Worm (Caenorhabditis elegans) whole organism, L4 larva: Measurements from ENCODE around the gene srbc-79.

Experiments
- F26F4.8 ChIP-seq: fragments of 200-800 bp; sonication (Bioruptor generic); conservative IDR thresholded peaks from 2 replicates; pipeline ENCODE4 v1.3.6; 2022; ENCODE audit warnings: missing genetic modification characterization, missing compliant biosample characterization
- F37D6.2 ChIP-seq: sonication (generic microtip); optimal IDR thresholded peaks from 2 replicates; lab custom pipeline; 2016; ENCODE audit warnings: mild to moderate bottlenecking, missing genetic modification characterization, missing compliant biosample characterization
- F49E8.2 ChIP-seq: sonication (generic microtip); optimal IDR thresholded peaks from 2 replicates; lab custom pipeline; 2016; ENCODE audit warnings: missing compliant biosample characterization, mild to moderate bottlenecking, missing genetic modification characterization, borderline replicate concordance
- Y105C5A.15 ChIP-seq: fragments of 200-800 bp; sonication (Bioruptor generic); IDR thresholded peaks from 2 replicates; pipeline ENCODE4 v1.3.6; 2022; ENCODE audit warnings: missing genetic modification characterization, missing compliant biosample characterization
- aha-1 ChIP-seq: fragments of 150-350 bp; peaks from one replicate; lab custom pipeline; 2014; ENCODE audit warnings: missing biosample characterization, missing genetic modification characterization
- aly-2 ChIP-seq: sonication (generic microtip); optimal IDR thresholded peaks from 2 replicates; lab custom pipeline; 2018; ENCODE audit warnings: missing biosample characterization, missing genetic modification characterization
- arid-1 ChIP-seq: fragments of 200-800 bp; sonication (Bioruptor generic); conservative IDR thresholded peaks from 2 replicates; pipeline ENCODE4 v1.3.6; 2022; ENCODE audit warnings: missing genetic modification reagents, missing genetic modification characterization, missing compliant biosample characterization
- ceh-20 ChIP-seq: fragments of 200-800 bp; sonication (Bioruptor generic); IDR thresholded peaks from 2 replicates; pipeline ENCODE4 v1.3.6; 2022; ENCODE audit warnings: missing genetic modification reagents, missing genetic modification characterization, missing compliant biosample characterization
- ces-1 ChIP-seq: fragments of 150-350 bp; sonication (generic microtip); optimal IDR thresholded peaks from 4 replicates; lab custom pipeline; 2014; ENCODE audit warnings: missing biosample characterization, missing genetic modification reagents, missing genetic modification characterization
- cey-2 ChIP-seq: sonication (generic microtip); optimal IDR thresholded peaks from 3 replicates; lab custom pipeline; 2017; ENCODE audit warnings: missing genetic modification characterization, mild to moderate bottlenecking, missing compliant biosample characterization, antibody characterized with exemption, borderline replicate concordance; ENCODE audit not compliant: insufficient read depth
- daf-16 ChIP-seq, 3 experiments: sonication (generic microtip); optimal IDR thresholded peaks; 2 replicates each; lab custom pipeline; 2016 to 2017; ENCODE audit warnings: missing genetic modification characterization in 3 of 3, missing genetic modification reagents in 3 of 3, mild to moderate bottlenecking in 2 of 3, missing compliant biosample characterization in 2 of 3, missing biosample characterization in 1 of 3, moderate library complexity in 1 of 3
- daf-19 ChIP-seq: fragments of 200-800 bp; sonication (Bioruptor generic); conservative IDR thresholded peaks from 2 replicates; pipeline ENCODE4 v1.3.6; 2022; ENCODE audit warnings: missing genetic modification characterization, missing compliant biosample characterization
- dmd-6 ChIP-seq: fragments of 200-800 bp; sonication (Bioruptor generic); IDR thresholded peaks from 2 replicates; pipeline ENCODE4 v1.3.6; 2022; ENCODE audit warnings: missing genetic modification reagents, missing genetic modification characterization, missing compliant biosample characterization
- dmd-9 ChIP-seq: fragments of 200-800 bp; sonication (Bioruptor generic); IDR thresholded peaks from 2 replicates; pipeline ENCODE4 v1.3.6; 2022; ENCODE audit warnings: missing genetic modification reagents, missing genetic modification characterization, missing compliant biosample characterization
- dve-1 ChIP-seq: sonication (generic microtip); optimal IDR thresholded peaks from 2 replicates; lab custom pipeline; 2017; ENCODE audit warnings: antibody characterized with exemption, mild to moderate bottlenecking, missing genetic modification characterization, missing compliant biosample characterization; ENCODE audit not compliant: insufficient read depth
- fkh-10 ChIP-seq: fragments of 150-350 bp; optimal IDR thresholded peaks from 2 replicates; lab custom pipeline; 2014; ENCODE audit warnings: missing biosample characterization, missing genetic modification reagents, missing genetic modification characterization
- gei-8 ChIP-seq: fragments of 200-800 bp; sonication (Bioruptor generic); optimal IDR thresholded peaks from 2 replicates; lab custom pipeline; 2018; ENCODE audit warnings: mild to moderate bottlenecking, missing genetic modification characterization, missing compliant biosample characterization
- hif-1 ChIP-seq, 2 experiments: sonication (generic microtip); optimal IDR thresholded peaks; 2 replicates each; lab custom pipeline; 2016 to 2017; ENCODE audit warnings: missing compliant biosample characterization in 2 of 2, missing genetic modification characterization in 2 of 2, missing genetic modification reagents in 2 of 2, missing genotype in 2 of 2, mild to moderate bottlenecking in 1 of 2
- hlh-11 ChIP-seq: fragments of 200-800 bp; sonication (Bioruptor generic); optimal IDR thresholded peaks from 2 replicates; lab custom pipeline; 2018; ENCODE audit warnings: mild to moderate bottlenecking, missing genetic modification characterization, missing compliant biosample characterization
- hlh-30 ChIP-seq: sonication (generic microtip); optimal IDR thresholded peaks from 2 replicates; lab custom pipeline; 2017; ENCODE audit warnings: antibody characterized with exemption, mild to moderate bottlenecking, missing genetic modification characterization, missing compliant biosample characterization; ENCODE audit not compliant: insufficient read depth
- lim-7 ChIP-seq: fragments of 200-800 bp; sonication (Bioruptor generic); IDR thresholded peaks from 2 replicates; pipeline ENCODE4 v1.3.6; 2022; ENCODE audit warnings: missing genetic modification characterization, missing compliant biosample characterization
- lin-1 ChIP-seq: fragments of 200-800 bp; sonication (Bioruptor generic); IDR thresholded peaks from 2 replicates; pipeline ENCODE4 v1.3.6; 2022; ENCODE audit warnings: missing genetic modification reagents, missing genetic modification characterization, missing compliant biosample characterization
- lin-13 ChIP-seq: fragments of 150-350 bp; optimal IDR thresholded peaks from 2 replicates; lab custom pipeline; 2014; ENCODE audit warnings: missing biosample characterization, missing genetic modification reagents, missing genetic modification characterization
- lin-39 ChIP-seq: fragments of 150-350 bp; optimal IDR thresholded peaks from 2 replicates; lab custom pipeline; 2014; ENCODE audit warnings: missing biosample characterization, missing genetic modification reagents, missing genetic modification characterization
- madf-5 ChIP-seq, 2 experiments: fragments of 200-800 bp; sonication (Bioruptor generic); IDR thresholded peaks; 2 replicates each; pipeline ENCODE4 v1.3.6; 2022; ENCODE audit warnings: missing compliant biosample characterization in 2 of 2, missing genetic modification characterization in 2 of 2
- madf-9 ChIP-seq: fragments of 200-800 bp; sonication (Bioruptor generic); conservative IDR thresholded peaks from 2 replicates; pipeline ENCODE4 v1.3.6; 2022; ENCODE audit warnings: missing genetic modification reagents, missing genetic modification characterization, missing compliant biosample characterization
- mdl-1 ChIP-seq, 2 experiments: fragments of 150-350 bp in 1 of 2; sonication (generic microtip) in 1 of 2; optimal IDR thresholded peaks; 2 replicates each; lab custom pipeline; 2014 to 2017; ENCODE audit warnings: missing biosample characterization in 2 of 2, missing genetic modification characterization in 2 of 2
- mdt-29 ChIP-seq: fragments of 200-800 bp; sonication (Bioruptor generic); IDR thresholded peaks from 2 replicates; pipeline ENCODE4 v1.3.6; 2022; ENCODE audit warnings: missing genetic modification reagents, missing genetic modification characterization, missing compliant biosample characterization
- mes-2 ChIP-seq: sonication (generic microtip); optimal IDR thresholded peaks from 2 replicates; lab custom pipeline; 2016; ENCODE audit warnings: missing genotype, mild to moderate bottlenecking, missing genetic modification characterization, missing compliant biosample characterization; ENCODE audit not compliant: poor library complexity, severe bottlenecking
- mxl-3 ChIP-seq: fragments of 200-800 bp; sonication (Bioruptor generic); optimal IDR thresholded peaks from 2 replicates; lab custom pipeline; 2018; ENCODE audit warnings: mild to moderate bottlenecking, missing genetic modification characterization, missing compliant biosample characterization
- nhr-102 ChIP-seq: sonication (generic microtip); optimal IDR thresholded peaks from 2 replicates; lab custom pipeline; 2016; ENCODE audit warnings: mild to moderate bottlenecking, missing genetic modification characterization, moderate library complexity, missing compliant biosample characterization
- nhr-11 ChIP-seq: fragments of 150-350 bp; optimal IDR thresholded peaks from 2 replicates; lab custom pipeline; 2014; ENCODE audit warnings: missing biosample characterization, missing genetic modification characterization
- nhr-237 ChIP-seq: sonication (generic microtip); optimal IDR thresholded peaks from 2 replicates; lab custom pipeline; 2017; ENCODE audit warnings: missing biosample characterization, missing genetic modification characterization
- nhr-28 ChIP-seq: fragments of 150-350 bp; optimal IDR thresholded peaks from 2 replicates; lab custom pipeline; 2014; ENCODE audit warnings: missing biosample characterization, missing genetic modification characterization
- nhr-41 ChIP-seq: fragments of 200-800 bp; sonication (Bioruptor generic); IDR thresholded peaks from 2 replicates; pipeline ENCODE4 v1.3.6; 2022; ENCODE audit warnings: missing genetic modification reagents, missing genetic modification characterization, missing compliant biosample characterization
- nhr-42 ChIP-seq: fragments of 200-800 bp; sonication (Bioruptor generic); IDR thresholded peaks from 2 replicates; pipeline ENCODE4 v1.3.6; 2022; ENCODE audit warnings: missing genetic modification characterization, missing compliant biosample characterization
- nhr-48 ChIP-seq: sonication (generic microtip); optimal IDR thresholded peaks from 2 replicates; lab custom pipeline; 2016; ENCODE audit warnings: mild to moderate bottlenecking, missing genetic modification characterization, missing compliant biosample characterization
- nhr-6 ChIP-seq: fragments of 150-350 bp; optimal IDR thresholded peaks from 2 replicates; lab custom pipeline; 2014; ENCODE audit warnings: missing biosample characterization, missing genetic modification characterization
- php-3 ChIP-seq: fragments of 200-800 bp; sonication (Bioruptor generic); IDR thresholded peaks from 2 replicates; pipeline ENCODE4 v1.3.6; 2022; ENCODE audit warnings: missing genetic modification reagents, missing genetic modification characterization, missing compliant biosample characterization
- pqm-1 ChIP-seq: sonication (generic microtip); optimal IDR thresholded peaks from 2 replicates; lab custom pipeline; 2017; ENCODE audit warnings: missing biosample characterization, missing genetic modification characterization
- rbr-2 ChIP-seq: sonication (generic microtip); optimal IDR thresholded peaks from 2 replicates; lab custom pipeline; 2016; ENCODE audit warnings: missing genotype, missing genetic modification characterization, missing compliant biosample characterization
- saeg-2 ChIP-seq: fragments of 200-800 bp; sonication (Bioruptor generic); IDR thresholded peaks from 2 replicates; pipeline ENCODE4 v1.3.6; 2022; ENCODE audit warnings: missing genetic modification reagents, missing genetic modification characterization, missing compliant biosample characterization
- sdz-12 ChIP-seq: fragments of 200-800 bp; sonication (Bioruptor generic); optimal IDR thresholded peaks from 2 replicates; lab custom pipeline; 2018; ENCODE audit warnings: mild to moderate bottlenecking, missing genetic modification characterization, missing compliant biosample characterization
- skn-1 ChIP-seq: fragments of 150-350 bp; optimal IDR thresholded peaks from 2 replicates; lab custom pipeline; 2014; ENCODE audit warnings: missing biosample characterization, missing genetic modification characterization
- tra-1 ChIP-seq: fragments of 200-800 bp; sonication (Bioruptor generic); IDR thresholded peaks from 2 replicates; pipeline ENCODE4 v1.3.6; 2022; ENCODE audit warnings: missing genetic modification reagents, missing genetic modification characterization, missing compliant biosample characterization
- zag-1 ChIP-seq: fragments of 150-350 bp; optimal IDR thresholded peaks from 2 replicates; lab custom pipeline; 2014; ENCODE audit warnings: missing biosample characterization, missing genetic modification characterization
- ztf-7 ChIP-seq: fragments of 150-350 bp; optimal IDR thresholded peaks from 2 replicates; lab custom pipeline; 2014; ENCODE audit warnings: missing biosample characterization, missing genetic modification characterization

Gene srbc-79

ce11 chrV:20498980-20499379, 6.7 kb upstream of the srbc-79 start, which contains the start of gene dct-16:
Gene dct-16 (minus strand): TSS chrV:20499057.
- TF ChIP-seq mdt-29 (peak; percentile 70), gei-8 (GFP tag; lab: Kevin White, UChicago) (peak; percentile 26), madf-9 (GFP tag; lab: Robert Waterston, UW) (no peak), mes-2 (tag; lab: Kevin White, UChicago) (peak; percentile 27), pqm-1 (peak; percentile 56), nhr-102 (tag; lab: Kevin White, UChicago) (peak; percentile 85), hlh-30 (tag; lab: Kevin White, UChicago) (peak; percentile 57), nhr-11 (tag; lab: Kevin White, UChicago) (no peak), rbr-2 (no peak), ces-1 (no peak), zag-1 (no peak), cey-2 (no peak), hif-1 (tag; optimal IDR thresholded peaks at IDR 0.05; lab: Kevin White, UChicago) (peak in 1 of 2 experiments; percentile 38), dmd-6 (GFP tag; lab: Robert Waterston, UW) (peak; percentile 94), nhr-48 (tag; lab: Kevin White, UChicago) (peak; percentile 85), hlh-11 (peak; percentile 78), dve-1 (tag; lab: Kevin White, UChicago) (peak; percentile 86), daf-16 (GFP tag; optimal IDR thresholded peaks at IDR 0.05; lab: Kevin White, UChicago) (peak in 1 of 2 experiments; percentile 21), daf-16 (tag; optimal IDR thresholded peaks at IDR 0.05; lab: Kevin White, UChicago) (peak; percentile 91), php-3 (peak; percentile 90), F37D6.2 (tag; lab: Kevin White, UChicago) (no peak), fkh-10 (GFP tag; lab: Kevin White, UChicago) (no peak), daf-19 (no peak), tra-1 (peak; percentile 76), mxl-3 (GFP tag; lab: Kevin White, UChicago) (peak; percentile 5), nhr-41 (GFP tag; lab: Robert Waterston, UW) (0 out of 2 replicates have a peak, but pooled peaks have one; percentile 29), lin-13 (GFP tag; lab: Kevin White, UChicago) (peak; percentile 33), nhr-6 (tag; lab: Kevin White, UChicago) (no peak), aha-1 (tag; lab: Kevin White, UChicago) (peak; percentile 52), ztf-7 (tag; lab: Kevin White, UChicago) (no peak), saeg-2 (GFP tag; lab: Robert Waterston, UW) (peak; percentile 58; the same call in 1 of the 2 replicates), lin-1 (GFP tag; lab: Robert Waterston, UW) (peak; percentile 12; the same call in 1 of the 2 replicates), mdl-1 (tag; optimal IDR thresholded peaks at IDR 0.05; lab: Kevin White, UChicago) (peak in 1 of 2 experiments; percentile 44), lim-7 (no peak), nhr-28 (tag; lab: Kevin White, UChicago) (peak; percentile 63)

- no peak for TF ChIP-seq F26F4.8 (GFP tag; lab: Robert Waterston, UW)
- no peak for TF ChIP-seq cey-2
- no peak for TF ChIP-seq lin-39
- peak; percentile 25; the same call in 1 of the 2 replicates for TF ChIP-seq tra-1
- TF ChIP-seq dmd-9 (GFP tag; lab: Robert Waterston, UW), result no peak
- TF ChIP-seq mes-2 (tag; lab: Kevin White, UChicago), result no peak
- TF ChIP-seq Y105C5A.15 (GFP tag; lab: Robert Waterston, UW), result no peak; the same call in 1 of the 2 replicates
- TF ChIP-seq F49E8.2 (tag; lab: Kevin White, UChicago), result peak; percentile 0
- peak; percentile 30 for TF ChIP-seq pqm-1
- TF ChIP-seq hif-1 (tag; optimal IDR thresholded peaks at IDR 0.05; lab: Kevin White, UChicago), result no peak
- no peak for TF ChIP-seq lin-13 (GFP tag; lab: Kevin White, UChicago)
- 0 out of 2 replicates have a peak, but pooled peaks have one; percentile 45 for TF ChIP-seq ceh-20 (GFP tag; lab: Robert Waterston, UW)
- no peak for TF ChIP-seq sdz-12 (GFP tag; lab: Kevin White, UChicago)
- TF ChIP-seq madf-9 (GFP tag; lab: Robert Waterston, UW), result 0 out of 2 replicates have a peak, but pooled peaks have one; percentile 9
- TF ChIP-seq arid-1 (GFP tag; lab: Robert Waterston, UW), result peak; percentile 41; the same call in 1 of the 2 replicates
- no peak for TF ChIP-seq nhr-237
- TF ChIP-seq nhr-42 (GFP tag; lab: Robert Waterston, UW), result no peak
- TF ChIP-seq aly-2 (tag; lab: Kevin White, UChicago), result no peak
- no peak for TF ChIP-seq skn-1 (tag; lab: Kevin White, UChicago)
- TF ChIP-seq hlh-11, result peak; percentile 28
- TF ChIP-seq madf-5 (GFP tag; IDR thresholded peaks at IDR 0.05; lab: Robert Waterston, UW), result no peak
- no peak for TF ChIP-seq rbr-2
- 0 out of 2 replicates have a peak, but pooled peaks have one; percentile 49 for TF ChIP-seq saeg-2 (GFP tag; lab: Robert Waterston, UW)
- no peak for TF ChIP-seq hlh-30 (tag; lab: Kevin White, UChicago)
Measured at ce11 chrV:20497537-20497936, 5.3 kb upstream of the srbc-79 start.
